Fruit fly (Drosophila melanogaster): ENCODE data around the gene alt.

The alt gene

dm6 chr3R:17646102-17647050, 35.9 kb downstream of the alt start (continued):
- TF ChIP-seq ara (GFP tag; IDR thresholded peaks at IDR 0.05) (peak; percentile 46; the same call in 1 of the 2 replicates), CG42726 (GFP tag; IDR thresholded peaks at IDR 0.05; ENCODE audit: partially characterized antibody) (peak; percentile 64), CG2199 (GFP tag; IDR thresholded peaks at IDR 0.05) (0 out of 3 replicates have a peak, but pooled peaks have one; percentile 7), tna (GFP tag; IDR thresholded peaks at IDR 0.05; ENCODE audit: partially characterized antibody) (peak; percentile 59; the same call in 1 of the 2 replicates), eve (GFP tag; optimal IDR thresholded peaks at IDR 0.05) (peak in 1 of 2 experiments; percentile 11), bbx (GFP tag; IDR thresholded peaks at IDR 0.05; ENCODE audit: partially characterized antibody) (peak; percentile 69), Xrp1 (GFP tag; IDR thresholded peaks at IDR 0.05) (0 out of 2 replicates have a peak, but pooled peaks have one; percentile 21), lab (GFP tag; optimal IDR thresholded peaks at IDR 0.05) (peak; percentile 11), slbo (GFP tag; IDR thresholded peaks at IDR 0.05) (peak; percentile 34; the same call in 1 of the 2 replicates), CG6272 (GFP tag; IDR thresholded peaks at IDR 0.05) (0 out of 2 replicates have a peak, but pooled peaks have one; percentile 15), CG34422 (GFP tag; IDR thresholded peaks at IDR 0.05) (0 out of 3 replicates have a peak, but pooled peaks have one; percentile 9), ato (GFP tag; IDR thresholded peaks at IDR 0.05; ENCODE audit: partially characterized antibody) (peak; percentile 65; the same call in 1 of the 2 replicates), hb (GFP tag; IDR thresholded peaks at IDR 0.05; ENCODE audit: partially characterized antibody) (peak; percentile 60; the same call in 1 of the 3 replicates), YL-1 (GFP tag; optimal IDR thresholded peaks at IDR 0.05) (no peak), fd102C (GFP tag; optimal IDR thresholded peaks at IDR 0.05) (peak; percentile 54), tll (GFP tag; optimal IDR thresholded peaks at IDR 0.05) (peak in 1 of 2 experiments; percentile 36), CG32532 (GFP tag; IDR thresholded peaks at IDR 0.05) (no peak), trem (tag; optimal IDR thresholded peaks at IDR 0.05) (no peak), nerfin-2 (GFP tag; IDR thresholded peaks at IDR 0.05; ENCODE audit: partially characterized antibody) (peak; percentile 64), CG13287 (GFP tag; IDR thresholded peaks at IDR 0.05; ENCODE audit: partially characterized antibody) (peak; percentile 39; the same call in 1 of the 2 replicates), ash1 (GFP tag; optimal IDR thresholded peaks at IDR 0.05) (no peak), pfk (GFP tag; optimal IDR thresholded peaks at IDR 0.05) (peak; percentile 90), knrl (GFP tag; IDR thresholded peaks at IDR 0.05; ENCODE audit: partially characterized antibody) (peak; percentile 55; the same call in 2 of the 3 replicates), chm (GFP tag; IDR thresholded peaks at IDR 0.05) (peak; percentile 20; the same call in 1 of the 2 replicates), CG17359 (tag; optimal IDR thresholded peaks at IDR 0.05) (peak; percentile 10), CG7963 (GFP tag; IDR thresholded peaks at IDR 0.05; ENCODE audit: partially characterized antibody) (peak; percentile 64; the same call in 1 of the 3 replicates), Ets65A (GFP tag) (peak; percentile 59), dysf (GFP tag; IDR thresholded peaks at IDR 0.05) (0 out of 3 replicates have a peak, but pooled peaks have one; percentile 23), Oli (tag; optimal IDR thresholded peaks at IDR 0.05) (no peak), NC2α (GFP tag; optimal IDR thresholded peaks at IDR 0.05) (no peak), sna (GFP tag; IDR thresholded peaks at IDR 0.05; ENCODE audit: partially characterized antibody) (peak; percentile 62; the same call in 1 of the 2 replicates), D19B (GFP tag; optimal IDR thresholded peaks at IDR 0.05) (no peak), CG2712 (tag; optimal IDR thresholded peaks at IDR 0.05) (peak; percentile 9), CG6791 (GFP tag; IDR thresholded peaks at IDR 0.05; ENCODE audit: partially characterized antibody) (peak; percentile 78), NFAT (GFP tag; IDR thresholded peaks at IDR 0.05) (0 out of 2 replicates have a peak, but pooled peaks have one; percentile 35), Bgb (GFP tag; IDR thresholded peaks at IDR 0.05; ENCODE audit: partially characterized antibody) (peak; percentile 70), row (GFP tag; IDR thresholded peaks at IDR 0.05) (peak; percentile 58; the same call in 2 of the 3 replicates), Rfx (GFP tag; IDR thresholded peaks at IDR 0.05) (peak; percentile 39; the same call in 1 of the 2 replicates), CG12942 (GFP tag; optimal IDR thresholded peaks at IDR 0.05) (no peak), Med (GFP tag) (peak; percentile 66), CG2120 (GFP tag; optimal IDR thresholded peaks at IDR 0.05) (peak; percentile 12), CG4617 (GFP tag; optimal IDR thresholded peaks at IDR 0.05; ENCODE audit: borderline replicate concordance) (no peak), abd-A (tag; optimal IDR thresholded peaks at IDR 0.05) (peak; percentile 22)
